Worm (Caenorhabditis elegans) whole organism, late embryonic: ENCODE measurements around the gene M110.8.

Source experiments
- C08G9.2 ChIP-seq: sonication (generic microtip); optimal IDR thresholded peaks from 2 replicates; lab custom pipeline; 2016; ENCODE audit warnings: mild to moderate bottlenecking, missing genetic modification characterization, moderate library complexity, missing compliant biosample characterization
- K02D7.2 ChIP-seq: sonication (generic microtip); optimal IDR thresholded peaks from 2 replicates; lab custom pipeline; 2017; ENCODE audit warnings: mild to moderate bottlenecking, missing genetic modification characterization, missing compliant biosample characterization
- ceh-19 ChIP-seq: fragments of 200-800 bp; sonication (Bioruptor generic); optimal IDR thresholded peaks from 2 replicates; lab custom pipeline; 2018; ENCODE audit warnings: mild to moderate bottlenecking, missing genetic modification characterization, missing compliant biosample characterization
- ceh-31 ChIP-seq: sonication (generic microtip); optimal IDR thresholded peaks from 2 replicates; lab custom pipeline; 2016; ENCODE audit warnings: missing genetic modification characterization, missing compliant biosample characterization
- ceh-48 ChIP-seq: sonication (generic microtip); optimal IDR thresholded peaks from 2 replicates; lab custom pipeline; 2016; ENCODE audit warnings: missing genetic modification characterization, inconsistent platforms, missing compliant biosample characterization
- ceh-9 ChIP-seq: sonication (generic microtip); optimal IDR thresholded peaks from 2 replicates; lab custom pipeline; 2016; ENCODE audit warnings: mild to moderate bottlenecking, missing genetic modification characterization, inconsistent platforms, missing compliant biosample characterization
- elt-2 ChIP-seq: sonication (generic microtip); optimal IDR thresholded peaks from 2 replicates; lab custom pipeline; 2016; ENCODE audit warnings: missing genetic modification reagents, missing genetic modification characterization, missing compliant biosample characterization
- ets-4 ChIP-seq: sonication (generic microtip); optimal IDR thresholded peaks from 2 replicates; lab custom pipeline; 2016; ENCODE audit warnings: missing genetic modification characterization, missing compliant biosample characterization
- fkh-10 ChIP-seq: fragments of 150-350 bp; optimal IDR thresholded peaks from 2 replicates; lab custom pipeline; 2014; ENCODE audit warnings: missing biosample characterization, missing genetic modification reagents, missing genetic modification characterization
- fkh-6 ChIP-seq: sonication (generic microtip); optimal IDR thresholded peaks from 2 replicates; lab custom pipeline; 2016; ENCODE audit warnings: missing genetic modification characterization, missing compliant biosample characterization
- gmeb-2 ChIP-seq: sonication (generic microtip); optimal IDR thresholded peaks from 2 replicates; lab custom pipeline; 2016; ENCODE audit warnings: missing genetic modification characterization, inconsistent platforms, missing compliant biosample characterization
- hlh-30 ChIP-seq: sonication (generic microtip); optimal IDR thresholded peaks from 2 replicates; lab custom pipeline; 2017; ENCODE audit warnings: antibody characterized with exemption, missing genetic modification characterization, missing compliant biosample characterization; ENCODE audit not compliant: insufficient read depth
- lim-6 ChIP-seq: sonication (generic microtip); optimal IDR thresholded peaks from 2 replicates; lab custom pipeline; 2016; ENCODE audit warnings: missing genetic modification characterization, missing compliant biosample characterization
- madf-2 ChIP-seq: sonication (generic microtip); optimal IDR thresholded peaks from 2 replicates; lab custom pipeline; 2017; ENCODE audit warnings: missing genetic modification characterization, missing compliant biosample characterization
- mec-3 ChIP-seq: sonication (generic microtip); optimal IDR thresholded peaks from 2 replicates; lab custom pipeline; 2016; ENCODE audit warnings: borderline replicate concordance, missing genetic modification characterization, missing compliant biosample characterization
- nhr-11 ChIP-seq: fragments of 150-350 bp; optimal IDR thresholded peaks from 2 replicates; lab custom pipeline; 2014; ENCODE audit warnings: missing biosample characterization, missing genetic modification characterization
- nhr-232 ChIP-seq: sonication (generic microtip); optimal IDR thresholded peaks from 2 replicates; lab custom pipeline; 2016; ENCODE audit warnings: missing genetic modification characterization, missing compliant biosample characterization
- odd-2 ChIP-seq: sonication (generic microtip); optimal IDR thresholded peaks from 2 replicates; lab custom pipeline; 2017; ENCODE audit warnings: antibody characterized with exemption, mild to moderate bottlenecking, missing genetic modification characterization, missing compliant biosample characterization
- pag-3 ChIP-seq: sonication (generic microtip); optimal IDR thresholded peaks from 2 replicates; lab custom pipeline; 2016; ENCODE audit warnings: missing compliant biosample characterization, missing genetic modification characterization, borderline replicate concordance
- pha-2 ChIP-seq: sonication (generic microtip); optimal IDR thresholded peaks from 2 replicates; lab custom pipeline; 2017; ENCODE audit warnings: mild to moderate bottlenecking, missing genetic modification characterization, missing compliant biosample characterization
- pros-1 ChIP-seq: fragments of 150-350 bp; optimal IDR thresholded peaks from 2 replicates; lab custom pipeline; 2014; ENCODE audit warnings: missing biosample characterization, missing genetic modification reagents, missing genetic modification characterization
- ref-2 ChIP-seq: sonication (generic microtip); optimal IDR thresholded peaks from 2 replicates; lab custom pipeline; 2016; ENCODE audit warnings: missing genetic modification characterization, missing compliant biosample characterization
- sox-4 ChIP-seq: sonication (generic microtip); optimal IDR thresholded peaks from 2 replicates; lab custom pipeline; 2017; ENCODE audit warnings: mild to moderate bottlenecking, missing genetic modification characterization, inconsistent platforms, missing compliant biosample characterization
- syd-9 ChIP-seq: sonication (generic microtip); optimal IDR thresholded peaks from 2 replicates; lab custom pipeline; 2016; ENCODE audit warnings: mild to moderate bottlenecking, missing genetic modification characterization, moderate library complexity, missing compliant biosample characterization
- tbx-7 ChIP-seq: sonication (generic microtip); optimal IDR thresholded peaks from 2 replicates; lab custom pipeline; 2016; ENCODE audit warnings: missing genotype, missing genetic modification characterization, missing compliant biosample characterization
- ttx-3 ChIP-seq: sonication (generic microtip); optimal IDR thresholded peaks from 2 replicates; lab custom pipeline; 2016; ENCODE audit warnings: missing genetic modification reagents, missing genetic modification characterization, missing compliant biosample characterization
- unc-3 ChIP-seq, 2 experiments: fragments of 200-800 bp in 1 of 2; sonication (Bioruptor generic) in 1 of 2; sonication (generic microtip) in 1 of 2; conservative IDR thresholded peaks in 1 of 2; optimal IDR thresholded peaks in 1 of 2; 2 replicates each; pipeline versions ENCODE4 v1.3.6 to Lab custom; 2016 to 2022; ENCODE audit warnings: missing compliant biosample characterization in 2 of 2, missing genetic modification characterization in 2 of 2, missing genetic modification reagents in 1 of 2
- unc-86 ChIP-seq: sonication (generic microtip); optimal IDR thresholded peaks from 2 replicates; lab custom pipeline; 2016; ENCODE audit warnings: missing genetic modification characterization, missing compliant biosample characterization
- zip-5 ChIP-seq: sonication (generic microtip); optimal IDR thresholded peaks from 2 replicates; lab custom pipeline; 2016; ENCODE audit warnings: missing genetic modification characterization, missing compliant biosample characterization
- ztf-16 ChIP-seq: sonication (generic microtip); optimal IDR thresholded peaks from 2 replicates; lab custom pipeline; 2017; ENCODE audit warnings: missing genetic modification characterization, missing compliant biosample characterization

Gene M110.8

ce11 chrII:8209476-8209875 lies at the start of gene M110.8:
Gene M110.8, minus strand, starts transcription at chrII:8209576.
- TF ChIP-seq fkh-10 (GFP tag; lab: Kevin White, UChicago) (no peak), K02D7.2 (no peak), fkh-6 (tag; lab: Kevin White, UChicago) (no peak), mec-3 (tag; lab: Kevin White, UChicago) (no peak), elt-2 (tag; lab: Kevin White, UChicago) (no peak)
- TF ChIP-seq, all 69 proteins: peak for 0

ce11 chrII:8259038-8259437 lies 49.7 kb upstream of the M110.8 start, which contains the start of gene F35C11.6:
Gene F35C11.6, minus strand, starts transcription at chrII:8259138.
- TF ChIP-seq lim-6 (tag; lab: Kevin White, UChicago) (no peak), nhr-11 (tag; lab: Kevin White, UChicago) (no peak), nhr-232 (tag; lab: Kevin White, UChicago) (no peak), pag-3 (tag; lab: Kevin White, UChicago) (no peak), madf-2 (tag; lab: Kevin White, UChicago) (no peak), ceh-48 (tag; lab: Kevin White, UChicago) (no peak), odd-2 (no peak), unc-86 (tag; lab: Kevin White, UChicago) (no peak), K02D7.2 (no peak), fkh-10 (GFP tag; lab: Kevin White, UChicago) (no peak), pros-1 (tag; lab: Kevin White, UChicago) (no peak)

DNA sequence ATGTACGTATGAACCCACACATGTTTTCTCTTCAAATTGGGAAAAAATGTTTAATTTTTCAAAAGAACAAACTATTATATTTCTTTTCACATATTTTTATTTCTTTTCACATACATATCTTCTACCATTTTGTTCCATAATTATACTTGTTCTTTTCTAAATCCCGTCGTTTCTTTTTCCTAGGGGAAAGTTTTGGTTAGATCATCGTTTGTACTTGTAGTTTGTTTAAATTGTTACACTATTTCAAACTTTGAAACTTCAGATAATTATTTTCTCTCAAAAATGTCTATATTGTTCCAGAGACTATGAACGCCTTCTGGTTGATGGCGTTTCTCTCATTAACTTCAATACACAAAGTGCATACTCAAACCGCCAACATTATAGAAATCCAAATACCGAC lies 46.6 kb upstream of the M110.8 start, which contains the start of gene F35C11.7:
TSS of gene F35C11.7 (plus strand) at position 301 of the 400 bp plus-strand sequence.
- TF ChIP-seq ceh-19 (GFP tag; lab: Kevin White, UChicago): no peak
- TF ChIP-seq odd-2: no peak
- TF ChIP-seq zip-5 (tag; lab: Kevin White, UChicago): no peak
- TF ChIP-seq ceh-31 (tag; lab: Kevin White, UChicago): no peak
- TF ChIP-seq syd-9 (tag; lab: Kevin White, UChicago): no peak
- no peak for TF ChIP-seq ceh-9
- TF ChIP-seq ttx-3: no peak
- TF ChIP-seq hlh-30 (tag; lab: Kevin White, UChicago): no peak
- TF ChIP-seq tbx-7: no peak
- no peak for TF ChIP-seq nhr-232 (tag; lab: Kevin White, UChicago)
- no peak for TF ChIP-seq sox-4 (tag; lab: Kevin White, UChicago)
- TF ChIP-seq ref-2 (tag; lab: Kevin White, UChicago): no peak
- no peak for TF ChIP-seq C08G9.2 (tag; lab: Kevin White, UChicago)
- TF ChIP-seq ztf-16 (tag; lab: Kevin White, UChicago): no peak

DNA sequence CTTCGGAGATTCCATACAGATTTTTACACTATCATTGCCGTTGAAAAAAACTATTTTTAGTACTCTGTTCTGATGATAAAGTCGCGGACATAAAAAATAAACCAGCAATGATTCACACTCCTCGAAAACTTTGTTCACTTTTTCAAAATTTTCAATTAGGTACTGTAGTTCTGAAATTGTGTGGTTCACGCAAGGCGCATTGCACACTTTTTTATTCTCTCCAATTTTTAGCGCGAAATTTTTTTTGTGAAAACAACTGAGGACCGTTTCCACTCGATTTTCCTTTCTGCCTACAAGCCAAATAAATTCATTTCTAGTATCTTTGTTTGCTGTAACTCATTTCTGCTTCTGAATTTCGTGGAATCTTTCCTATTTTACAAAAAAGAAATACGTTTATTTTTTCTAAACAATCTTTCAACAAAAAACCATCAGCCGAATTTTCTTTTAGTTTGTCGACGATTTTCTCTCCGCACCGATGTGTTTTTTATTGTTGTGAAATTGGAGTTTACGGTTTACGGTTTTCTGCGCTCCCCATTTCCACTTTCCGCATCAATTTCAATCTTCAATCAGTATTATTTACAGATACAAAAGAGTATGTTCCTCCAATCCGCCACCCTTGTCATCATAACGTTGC lies 43.9 kb upstream of the M110.8 start, which contains the start of gene F35C11.5:
TSS of gene F35C11.5 (plus strand) at position 584 of the 634 bp plus-strand sequence.
- TF ChIP-seq ztf-16 (tag; lab: Kevin White, UChicago): no peak
- no peak for TF ChIP-seq unc-3 (GFP tag; conservative IDR thresholded peaks at IDR 0.05; lab: Robert Waterston, UW)
- TF ChIP-seq unc-3 (tag; optimal IDR thresholded peaks at IDR 0.05; lab: Kevin White, UChicago): no peak
- TF ChIP-seq ttx-3: no peak
- no peak for TF ChIP-seq pha-2 (tag; lab: Kevin White, UChicago)
- TF ChIP-seq, all 69 proteins: peak for 0

ce11 chrII:8249710-8250109 lies 40.3 kb upstream of the M110.8 start:
- TF ChIP-seq elt-2 (tag; lab: Kevin White, UChicago) (peak; percentile 55), pha-2 (tag; lab: Kevin White, UChicago) (no peak), madf-2 (tag; lab: Kevin White, UChicago) (no peak), gmeb-2 (tag; lab: Kevin White, UChicago) (no peak), ttx-3 (no peak), ets-4 (tag; lab: Kevin White, UChicago) (no peak)
